Fruit fly (Drosophila melanogaster) ovary, adult (tissue): ENCODE data around the gene mib1.
A peak's percentile ranks its signal among the peaks of the same experiment; 100 is the strongest.

Experiments
- CG17801 ChIP-seq: fragments of 200-800 bp; optimal IDR thresholded peaks from 2 replicates; lab custom pipeline; 2019; ENCODE audit warnings: missing biosample characterization, mild to moderate bottlenecking, missing genetic modification characterization, moderate library complexity; ENCODE audit not compliant: partially characterized antibody

Gene mib1

dm6 chr3L:16045831-16046336, 34.3 kb upstream of the mib1 start:
- peak; percentile 97 for TF ChIP-seq CG17801 (GFP tag; lab: Kevin White, UChicago)

dm6 chr3L:16045083-16045830, 33.6 kb upstream of the mib1 start:
- no peak for TF ChIP-seq CG17801 (GFP tag; lab: Kevin White, UChicago)

- no peak for TF ChIP-seq CG17801 (GFP tag; lab: Kevin White, UChicago)
These were observed 32.3 kb upstream of the mib1 start for dm6 chr3L:16043782-16044352.

- TF ChIP-seq CG17801 (GFP tag; lab: Kevin White, UChicago) = peak; percentile 20
These were observed 31.6 kb upstream of the mib1 start for dm6 chr3L:16043045-16043781.

- TF ChIP-seq CG17801 (GFP tag; lab: Kevin White, UChicago) = no peak
These were observed 31.0 kb upstream of the mib1 start for dm6 chr3L:16042640-16043039.

- TF ChIP-seq CG17801 (GFP tag; lab: Kevin White, UChicago) = no peak
These were observed 30.4 kb upstream of the mib1 start for dm6 chr3L:16042080-16042344.

dm6 chr3L:16041260-16042079, 29.9 kb upstream of the mib1 start:
- TF ChIP-seq CG17801 (GFP tag; lab: Kevin White, UChicago) = no peak

- TF ChIP-seq CG17801 (GFP tag; lab: Kevin White, UChicago) = no peak
These were observed 28.8 kb upstream of the mib1 start for dm6 chr3L:16040389-16040788.

dm6 chr3L:16039063-16039462, 27.5 kb upstream of the mib1 start:
- TF ChIP-seq CG17801 (GFP tag; lab: Kevin White, UChicago) = no peak

- TF ChIP-seq CG17801 (GFP tag; lab: Kevin White, UChicago) = peak; percentile 18
These were observed 26.2 kb upstream of the mib1 start for dm6 chr3L:16037690-16038332.

dm6 chr3L:16037048-16037477, 25.5 kb upstream of the mib1 start:
- peak; percentile 55 for TF ChIP-seq CG17801 (GFP tag; lab: Kevin White, UChicago)

dm6 chr3L:16035185-16035584, 23.6 kb upstream of the mib1 start, which contains the start of gene CG5895:
Gene CG5895, plus strand, starts transcription at chr3L:16035485.
- TF ChIP-seq CG17801 (GFP tag; lab: Kevin White, UChicago) = no peak

- TF ChIP-seq CG17801 (GFP tag; lab: Kevin White, UChicago) = no peak
These were observed 22.6 kb upstream of the mib1 start, which contains the start of gene CG42538 for dm6 chr3L:16034224-16034623. Gene CG42538, plus strand, starts transcription at chr3L:16034524.
